Worm (Caenorhabditis elegans): ENCODE data around the gene R10H10.3.

Gene R10H10.3

ce11 chrIV:10344621-10345020, 43.7 kb upstream of the R10H10.3 start (continued):
- TF ChIP-seq ztf-4 (tag; optimal IDR thresholded peaks at IDR 0.05) (no peak), pag-3 (tag; optimal IDR thresholded peaks at IDR 0.05; ENCODE audit: borderline replicate concordance, insufficient read depth) (no peak), efl-1 (optimal IDR thresholded peaks at IDR 0.05) (peak in 1 of 2 experiments; percentile 41), efl-1 (GFP tag; optimal IDR thresholded peaks at IDR 0.05 in 1 of 2) (no peak), tbx-2 (tag; optimal IDR thresholded peaks at IDR 0.05) (peak; percentile 55), C16A3.4 (tag; optimal IDR thresholded peaks at IDR 0.05) (no peak), irx-1 (tag; optimal IDR thresholded peaks at IDR 0.05) (no peak), ceh-90 (tag; optimal IDR thresholded peaks at IDR 0.05) (no peak), lin-13 (GFP tag; optimal IDR thresholded peaks at IDR 0.05) (no peak), dsc-1 (tag; optimal IDR thresholded peaks at IDR 0.05) (peak; percentile 24), elt-2 (tag; optimal IDR thresholded peaks at IDR 0.05) (no peak), lir-3 (tag; optimal IDR thresholded peaks at IDR 0.05; ENCODE audit: poor library complexity) (no peak), hlh-17 (GFP tag; optimal IDR thresholded peaks at IDR 0.05; ENCODE audit: borderline replicate concordance) (no peak), ceh-8 (GFP tag; optimal IDR thresholded peaks at IDR 0.05) (no peak), unc-130 (tag; optimal IDR thresholded peaks at IDR 0.05) (no peak), ces-1 (GFP tag; optimal IDR thresholded peaks at IDR 0.05) (no peak), mab-9 (GFP tag; IDR thresholded peaks at IDR 0.05) (no peak), egl-13 (tag; optimal IDR thresholded peaks at IDR 0.05) (peak; percentile 20), ceh-82 (tag; optimal IDR thresholded peaks at IDR 0.05) (peak in 2 of 3 experiments; percentile 14 to 63), hpl-2 (GFP tag; optimal IDR thresholded peaks at IDR 0.05) (no peak), tlp-1 (tag; optimal IDR thresholded peaks at IDR 0.05) (no peak), C34B4.2 (tag; optimal IDR thresholded peaks at IDR 0.05) (no peak), mdl-1 (tag; optimal IDR thresholded peaks at IDR 0.05) (no peak), nhr-20 (tag; optimal IDR thresholded peaks at IDR 0.05) (no peak), unc-86 (tag; optimal IDR thresholded peaks at IDR 0.05) (no peak), ztf-11 (tag; optimal IDR thresholded peaks at IDR 0.05) (no peak), nhr-71 (tag; optimal IDR thresholded peaks at IDR 0.05) (peak; percentile 56), mep-1 (tag; optimal IDR thresholded peaks at IDR 0.05) (peak; percentile 61), lin-39 (tag; optimal IDR thresholded peaks at IDR 0.05) (no peak), lin-35 (GFP tag; optimal IDR thresholded peaks at IDR 0.05) (peak in 1 of 2 experiments; percentile 22), sptf-1 (tag; optimal IDR thresholded peaks at IDR 0.05) (no peak), snu-23 (GFP tag; optimal IDR thresholded peaks at IDR 0.05) (peak; percentile 55), zip-4 (GFP tag; optimal IDR thresholded peaks at IDR 0.05) (no peak), unc-30 (tag; optimal IDR thresholded peaks at IDR 0.05) (no peak), nhr-76 (tag; optimal IDR thresholded peaks at IDR 0.05) (no peak), nhr-84 (tag; optimal IDR thresholded peaks at IDR 0.05) (no peak), elt-3 (tag; optimal IDR thresholded peaks at IDR 0.05) (no peak), fkh-4 (tag; optimal IDR thresholded peaks at IDR 0.05; ENCODE audit: borderline replicate concordance) (no peak), ceh-88 (GFP tag; IDR thresholded peaks at IDR 0.05) (no peak), aha-1 (tag; optimal IDR thresholded peaks at IDR 0.05) (no peak)

ce11 chrIV:10345486-10345885, 42.8 kb upstream of the R10H10.3 start:
- TF ChIP-seq unc-30 (tag; optimal IDR thresholded peaks at IDR 0.05), result no peak
- TF ChIP-seq dsc-1 (tag; optimal IDR thresholded peaks at IDR 0.05), result peak; percentile 15

ce11 chrIV:10345990-10346389, 42.3 kb upstream of the R10H10.3 start:
- TF ChIP-seq jun-1 (tag; optimal IDR thresholded peaks at IDR 0.05), result peak; percentile 4
- TF ChIP-seq nhr-90 (tag; optimal IDR thresholded peaks at IDR 0.05; ENCODE audit: poor library complexity), result peak; percentile 15
- no peak for TF ChIP-seq pqm-1 (tag; optimal IDR thresholded peaks at IDR 0.05)
- TF ChIP-seq skn-1 (tag; optimal IDR thresholded peaks at IDR 0.05), result peak; percentile 54
- TF ChIP-seq lin-35 (GFP tag; optimal IDR thresholded peaks at IDR 0.05), result peak; percentile 30 to 54
- TF ChIP-seq efl-1 (optimal IDR thresholded peaks at IDR 0.05), result peak; percentile 43 to 49
- TF ChIP-seq efl-1 (GFP tag; optimal IDR thresholded peaks at IDR 0.05 in 1 of 2), result peak in 1 of 2 experiments; percentile 88
- peak; percentile 41 for TF ChIP-seq fos-1 (tag; optimal IDR thresholded peaks at IDR 0.05)
- TF ChIP-seq alr-1 (tag; optimal IDR thresholded peaks at IDR 0.05; ENCODE audit: borderline replicate concordance), result no peak
- TF ChIP-seq lsy-2 (tag; optimal IDR thresholded peaks at IDR 0.05), result peak; percentile 12 to 75
- TF ChIP-seq unc-86 (tag; optimal IDR thresholded peaks at IDR 0.05), result no peak
- TF ChIP-seq ztf-11 (tag; optimal IDR thresholded peaks at IDR 0.05), result no peak
- no peak for TF ChIP-seq hlh-4 (tag; optimal IDR thresholded peaks at IDR 0.05)
- TF ChIP-seq tbx-2 (tag; optimal IDR thresholded peaks at IDR 0.05), result peak; percentile 40
- TF ChIP-seq mep-1 (tag; optimal IDR thresholded peaks at IDR 0.05), result peak; percentile 85
- TF ChIP-seq C04F5.9 (tag; optimal IDR thresholded peaks at IDR 0.05), result no peak
- TF ChIP-seq blmp-1 (tag; optimal IDR thresholded peaks at IDR 0.05), result peak; percentile 93
- peak in 1 of 2 experiments; percentile 39 for TF ChIP-seq mdl-1 (tag; optimal IDR thresholded peaks at IDR 0.05)
- TF ChIP-seq fkh-4 (tag; optimal IDR thresholded peaks at IDR 0.05; ENCODE audit: borderline replicate concordance), result no peak
- peak in 1 of 3 experiments; percentile 46 for TF ChIP-seq ceh-82 (tag; optimal IDR thresholded peaks at IDR 0.05)
- TF ChIP-seq nhr-71 (tag; optimal IDR thresholded peaks at IDR 0.05), result peak; percentile 72
